Worm (Caenorhabditis elegans): ENCODE measurements around the gene K07E8.7.

DNA sequence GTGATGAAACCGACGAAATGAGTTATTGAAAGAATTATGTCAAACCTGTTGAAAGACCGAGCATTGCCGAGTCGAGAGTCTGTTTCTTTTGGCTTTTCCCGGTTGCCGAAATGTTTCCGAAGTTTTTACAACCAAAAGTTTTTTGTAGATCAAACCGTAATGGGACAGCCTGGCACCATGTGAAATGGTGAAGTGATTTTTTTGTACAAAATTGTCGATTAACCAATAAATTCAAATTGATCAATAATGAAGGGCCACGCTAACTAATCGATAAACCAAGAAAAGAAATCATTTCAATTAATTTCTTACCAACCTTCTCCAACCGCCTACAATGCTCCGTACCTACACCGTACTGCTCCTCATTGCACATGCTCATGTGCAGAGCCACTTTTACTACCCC, 41.4 kb upstream of the K07E8.7 start, which contains the start of gene T02H6.3:
- TF ChIP-seq ref-1 (GFP tag; conservative IDR thresholded peaks at IDR 0.05), result no peak
- no peak for TF ChIP-seq ztf-23 (GFP tag; IDR thresholded peaks at IDR 0.05)
- no peak for TF ChIP-seq med-1 (GFP tag; optimal IDR thresholded peaks at IDR 0.05; ENCODE audit: insufficient read depth)
- no peak for TF ChIP-seq T22C8.4 (GFP tag; IDR thresholded peaks at IDR 0.05)

All from whole organism, midembryonic.